Fruit fly (Drosophila melanogaster) whole organism, larva: ENCODE data around the gene Hipk.

Experiments
- noc ChIP-seq: fragments of 200-800 bp; sonication (Bioruptor generic); optimal IDR thresholded peaks from 3 replicates; lab custom pipeline; 2019; ENCODE audit warnings: missing biosample characterization, mild to moderate bottlenecking, missing genetic modification characterization, moderate library complexity

The Hipk gene

dm6 chr3L:611639-612611, 69.1 kb downstream of the Hipk start:
- TF ChIP-seq noc (tag; lab: Kevin White, UChicago), result peak; percentile 62

- no peak for TF ChIP-seq noc (tag; lab: Kevin White, UChicago)
Observed at dm6 chr3L:613578-614300, 70.9 kb downstream of the Hipk start.

- no peak for TF ChIP-seq noc (tag; lab: Kevin White, UChicago)
Observed at dm6 chr3L:614751-615424, 72.0 kb downstream of the Hipk start.

- TF ChIP-seq noc (tag; lab: Kevin White, UChicago), result no peak
Observed at dm6 chr3L:615425-616046, 72.7 kb downstream of the Hipk start.

DNA sequence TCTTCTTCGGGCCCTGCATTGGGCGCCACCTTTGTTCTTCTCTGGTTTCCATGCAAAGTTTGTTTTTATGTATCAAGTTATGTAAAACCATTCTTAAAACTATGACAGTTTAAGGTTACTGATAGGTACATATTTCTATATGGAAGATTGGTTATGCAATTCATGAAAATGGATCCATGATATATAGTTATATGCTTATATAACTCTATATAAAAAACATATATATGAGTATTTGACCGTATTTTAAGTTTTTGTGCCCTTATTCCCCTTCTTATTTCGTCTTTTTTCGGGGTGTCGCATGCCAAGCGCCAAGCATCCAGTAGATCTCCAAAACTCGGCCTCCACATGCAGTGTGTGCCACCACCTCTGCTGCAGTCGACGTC, 73.2 kb downstream of the Hipk start:
- TF ChIP-seq noc (tag; lab: Kevin White, UChicago), result no peak

DNA sequence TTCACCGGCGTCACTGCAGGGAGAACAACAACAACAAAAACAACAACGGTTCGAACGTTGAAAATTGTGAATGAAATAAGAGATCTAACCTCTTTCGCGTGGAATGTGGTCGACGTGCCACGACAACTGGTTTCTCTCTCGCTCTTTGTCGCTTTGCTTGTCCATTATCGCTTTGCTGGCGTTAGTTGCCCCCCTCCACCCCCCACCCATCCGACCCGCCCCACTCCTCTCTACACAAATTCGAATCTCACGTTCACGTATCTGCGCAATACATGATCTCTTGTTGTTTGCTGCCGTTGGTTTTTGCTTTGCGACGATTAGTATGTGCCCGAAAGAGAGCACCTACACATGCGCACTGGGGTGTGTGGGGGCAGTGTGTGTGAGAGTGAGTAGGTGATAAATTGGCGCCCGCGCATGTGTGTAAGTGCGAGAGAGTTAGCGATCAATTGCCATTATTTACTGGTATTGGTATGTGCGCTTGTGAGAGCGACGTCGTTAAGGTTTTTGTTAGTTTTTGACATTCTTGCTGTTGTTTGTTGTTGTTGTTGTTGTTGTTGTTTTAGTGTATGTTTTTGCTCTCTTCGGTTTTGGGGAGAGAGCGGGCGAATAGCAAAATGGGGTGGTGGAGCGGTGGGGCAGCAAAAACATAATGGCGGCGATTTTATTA, 73.8 kb downstream of the Hipk start:
- TF ChIP-seq noc (tag; lab: Kevin White, UChicago), result peak; percentile 62

DNA sequence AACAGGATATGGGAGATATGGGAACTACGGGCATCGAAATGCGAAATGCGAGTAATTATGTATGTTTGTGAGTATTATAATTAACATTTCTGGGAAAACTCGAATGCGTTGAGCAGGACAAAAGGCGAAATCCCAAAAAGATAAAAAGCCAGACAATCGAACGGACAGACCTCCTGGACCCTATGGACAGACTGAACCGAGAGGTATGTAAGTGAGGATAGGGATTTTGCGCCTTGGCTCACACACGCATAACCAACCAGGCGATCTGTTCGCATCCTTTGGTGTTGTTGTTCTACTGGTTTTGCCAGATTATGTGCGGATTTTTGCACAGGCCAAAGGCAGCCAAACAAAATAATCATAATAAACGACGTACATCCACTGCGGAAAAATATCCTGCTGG, 75.1 kb downstream of the Hipk start:
- TF ChIP-seq noc (tag; lab: Kevin White, UChicago), result no peak

dm6 chr3L:618347-619272, 75.8 kb downstream of the Hipk start:
- no peak for TF ChIP-seq noc (tag; lab: Kevin White, UChicago)

DNA sequence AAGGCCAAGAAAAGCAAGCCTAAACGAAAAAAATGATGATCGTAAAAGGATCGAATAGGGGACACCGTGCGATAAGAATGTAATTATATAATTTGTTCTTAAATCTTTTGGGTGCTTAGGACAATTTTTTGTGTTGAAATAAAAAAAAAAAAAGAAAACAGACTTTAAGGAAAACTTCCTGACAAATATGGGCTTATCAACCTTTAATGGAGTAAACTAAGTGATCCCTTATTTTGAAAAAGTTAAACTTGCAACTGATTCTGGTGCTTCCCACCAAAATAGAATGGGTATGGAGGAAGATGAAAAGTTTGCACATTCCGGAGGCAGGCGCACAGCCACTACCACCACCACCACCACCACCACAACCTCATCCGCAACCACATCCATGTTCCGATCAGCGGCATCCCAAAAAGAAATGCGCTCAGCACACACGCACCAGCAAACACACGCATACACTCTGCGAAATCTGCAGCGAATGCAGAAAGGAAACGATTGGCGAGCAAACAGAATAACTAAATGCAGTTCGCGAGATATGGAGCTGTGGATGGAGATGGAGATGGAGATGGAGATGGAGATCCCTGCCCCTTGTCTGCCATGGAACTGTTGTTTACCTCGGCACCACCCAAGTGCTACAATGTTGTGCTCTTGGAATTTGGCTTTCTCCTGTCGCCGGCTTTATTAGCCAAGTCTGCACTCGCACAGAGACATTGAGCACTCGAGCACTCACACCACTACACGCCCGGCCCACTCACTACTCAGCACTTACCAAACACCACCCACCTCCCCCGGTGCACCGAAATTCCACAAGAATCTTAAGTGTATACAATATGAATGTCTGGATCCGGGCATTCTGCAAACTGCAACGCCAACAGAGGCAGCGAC, 76.8 kb downstream of the Hipk start:
- TF ChIP-seq noc (tag; lab: Kevin White, UChicago), result no peak

- TF ChIP-seq noc (tag; lab: Kevin White, UChicago), result no peak
Observed at dm6 chr3L:621097-621967, 78.5 kb downstream of the Hipk start.

DNA sequence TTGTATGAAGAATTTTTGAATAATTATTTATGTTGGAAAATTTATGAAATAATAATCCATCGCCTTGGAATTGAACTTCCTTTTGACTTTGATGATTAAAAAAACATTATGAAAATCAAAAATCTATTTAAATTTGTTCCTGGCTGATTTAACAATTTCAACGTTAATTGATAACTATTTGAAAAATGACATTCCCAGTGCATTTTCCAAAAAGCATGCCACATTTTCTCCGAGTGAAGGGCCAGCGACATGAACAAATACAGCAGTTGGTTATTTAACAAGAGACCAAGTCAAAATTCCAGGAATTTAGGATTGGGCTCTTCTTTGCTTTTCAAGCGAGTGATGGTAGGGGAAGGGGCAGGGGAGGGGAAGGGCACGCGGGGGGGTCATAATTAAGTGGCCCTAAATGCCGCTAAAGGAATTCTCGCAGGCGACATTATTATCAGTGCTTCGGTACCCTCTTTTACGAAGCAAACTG, 79.5 kb downstream of the Hipk start:
- TF ChIP-seq noc (tag; lab: Kevin White, UChicago), result no peak

DNA sequence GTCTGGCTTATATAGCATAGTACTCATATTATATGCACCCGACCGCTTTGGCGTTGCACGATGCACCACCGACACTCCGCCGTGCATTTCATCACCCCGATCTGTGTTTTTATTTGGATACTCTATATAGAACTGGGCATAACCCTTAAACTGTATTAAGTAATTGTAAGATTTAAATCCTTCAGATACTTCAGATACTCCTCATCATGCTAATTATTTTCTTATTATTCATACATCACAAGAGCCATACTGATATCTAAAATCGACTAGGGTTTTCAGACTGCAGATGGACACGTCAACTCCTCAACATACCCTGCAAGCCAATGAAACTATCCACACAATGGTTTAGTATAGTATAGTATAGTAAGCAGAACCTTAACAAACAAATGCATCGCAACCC, 80.7 kb downstream of the Hipk start:
- TF ChIP-seq noc (tag; lab: Kevin White, UChicago), result no peak
